Fruit fly (Drosophila melanogaster): Measurements from ENCODE around the gene CG9328.
A peak's percentile ranks its signal among the peaks of the same experiment; 100 is the strongest.

- TF ChIP-seq EcR (GFP tag; optimal IDR thresholded peaks at IDR 0.05): no peak
- peak; percentile 77 for TF ChIP-seq CG15710 (tag; optimal IDR thresholded peaks at IDR 0.05)
- peak; percentile 62 for TF ChIP-seq CG8301 (tag; optimal IDR thresholded peaks at IDR 0.05)
- TF ChIP-seq CG10348 (GFP tag; IDR thresholded peaks at IDR 0.05): no peak
- TF ChIP-seq fd96Ca (GFP tag; IDR thresholded peaks at IDR 0.05): peak; percentile 35; the same call in 1 of the 3 replicates
These were observed 35.5 kb upstream of the CG9328 start for dm6 chr2L:20761951-20762538.

Data from whole organism, pupa.